Worm (Caenorhabditis elegans): Measurements from ENCODE around the gene rnf-5.

Gene rnf-5

ce11 chrIII:4208210-4208609 is 41.6 kb upstream of the rnf-5 start (continued):
- TF ChIP-seq egl-44 (GFP tag; IDR thresholded peaks at IDR 0.05) (no peak), egl-18 (GFP tag; IDR thresholded peaks at IDR 0.05) (no peak), dox-1 (GFP tag; IDR thresholded peaks at IDR 0.05) (no peak), attf-3 (GFP tag; conservative IDR thresholded peaks at IDR 0.05) (no peak), nfyb-1 (GFP tag; IDR thresholded peaks at IDR 0.05) (no peak), F23B12.7 (tag; optimal IDR thresholded peaks at IDR 0.05; ENCODE audit: insufficient read depth) (no peak), ztf-25 (GFP tag; IDR thresholded peaks at IDR 0.05) (no peak), Y56A3A.18 (GFP tag; IDR thresholded peaks at IDR 0.05) (no peak), lin-26 (GFP tag; IDR thresholded peaks at IDR 0.05) (no peak), let-526 (GFP tag; IDR thresholded peaks at IDR 0.05) (no peak), hsf-1 (GFP tag; IDR thresholded peaks at IDR 0.05) (0 out of 2 replicates have a peak, but pooled peaks have one; percentile 9), sdz-38 (tag; optimal IDR thresholded peaks at IDR 0.05) (no peak), T26A5.8 (tag; optimal IDR thresholded peaks at IDR 0.05) (no peak), C06A6.2 (GFP tag; conservative IDR thresholded peaks at IDR 0.05) (no peak), unc-130 (GFP tag; optimal IDR thresholded peaks at IDR 0.05) (no peak), snpc-3.4 (tag; optimal IDR thresholded peaks at IDR 0.05) (no peak), cebp-1 (GFP tag; IDR thresholded peaks at IDR 0.05) (no peak), cebp-1 (tag; optimal IDR thresholded peaks at IDR 0.05) (peak; percentile 27), mxl-1 (tag; optimal IDR thresholded peaks at IDR 0.05) (no peak), ama-1 (optimal IDR thresholded peaks at IDR 0.05) (no peak), ama-1 (GFP tag; optimal IDR thresholded peaks at IDR 0.05) (peak in 1 of 2 experiments; percentile 22), nfya-1 (tag; optimal IDR thresholded peaks at IDR 0.05; ENCODE audit: borderline replicate concordance, insufficient read depth) (no peak), nhr-80 (tag; optimal IDR thresholded peaks at IDR 0.05) (no peak), nhr-90 (tag; optimal IDR thresholded peaks at IDR 0.05) (no peak), hlh-12 (tag; optimal IDR thresholded peaks at IDR 0.05) (no peak), F57C9.4 (tag; optimal IDR thresholded peaks at IDR 0.05) (no peak), ztf-22 (GFP tag; optimal IDR thresholded peaks at IDR 0.05) (no peak), zfh-2 (GFP tag; conservative IDR thresholded peaks at IDR 0.05) (no peak), dpff-1 (tag; optimal IDR thresholded peaks at IDR 0.05) (no peak), ceh-27 (GFP tag; optimal IDR thresholded peaks at IDR 0.05) (no peak), madf-8 (GFP tag; conservative IDR thresholded peaks at IDR 0.05) (no peak), ZK185.1 (tag; optimal IDR thresholded peaks at IDR 0.05; ENCODE audit: poor library complexity, severe bottlenecking) (no peak), ceh-58 (GFP tag; IDR thresholded peaks at IDR 0.05) (no peak), unc-62 (GFP tag; optimal IDR thresholded peaks at IDR 0.05) (no peak), nhr-120 (GFP tag; IDR thresholded peaks at IDR 0.05) (no peak), F37B4.10 (GFP tag; IDR thresholded peaks at IDR 0.05) (no peak), fkh-3 (tag; optimal IDR thresholded peaks at IDR 0.05) (no peak), cebp-2 (GFP tag; IDR thresholded peaks at IDR 0.05) (no peak), madf-10 (tag; optimal IDR thresholded peaks at IDR 0.05) (no peak), tbx-9 (tag; optimal IDR thresholded peaks at IDR 0.05; ENCODE audit: borderline replicate concordance) (no peak), lin-35 (GFP tag; optimal IDR thresholded peaks at IDR 0.05) (no peak), mel-28 (tag; optimal IDR thresholded peaks at IDR 0.05; ENCODE audit: borderline replicate concordance) (no peak), F22D6.2 (tag; optimal IDR thresholded peaks at IDR 0.05) (no peak), Y53G8AR.9 (GFP tag; conservative IDR thresholded peaks at IDR 0.05) (no peak), rec-8 (tag; optimal IDR thresholded peaks at IDR 0.05) (no peak), aptf-3 (GFP tag; IDR thresholded peaks at IDR 0.05) (no peak), ccch-3 (GFP tag; optimal IDR thresholded peaks at IDR 0.05) (no peak), F10E7.11 (tag; optimal IDR thresholded peaks at IDR 0.05) (no peak), lin-40 (tag; optimal IDR thresholded peaks at IDR 0.05) (no peak), nhr-27 (tag; optimal IDR thresholded peaks at IDR 0.05) (no peak), B0261.1 (tag; optimal IDR thresholded peaks at IDR 0.05) (no peak)

Measured in whole organism, young adult.